Worm (Caenorhabditis elegans) whole organism, L2 larva: ENCODE data around the gene srh-47.

Experiments used
- C34F6.9 ChIP-seq: fragments of 150-350 bp; optimal IDR thresholded peaks from 2 replicates; lab custom pipeline; 2014; ENCODE audit warnings: missing biosample characterization, missing genetic modification characterization
- F13H6.1 ChIP-seq: sonication (generic microtip); optimal IDR thresholded peaks from 2 replicates; lab custom pipeline; 2016; ENCODE audit warnings: missing genetic modification characterization, missing compliant biosample characterization
- Y55F3AM.14 ChIP-seq: fragments of 200-800 bp; sonication (Bioruptor generic); optimal IDR thresholded peaks from 2 replicates; lab custom pipeline; 2018; ENCODE audit warnings: mild to moderate bottlenecking, missing genetic modification characterization, missing compliant biosample characterization
- ZK546.5 ChIP-seq: sonication (generic microtip); optimal IDR thresholded peaks from 2 replicates; lab custom pipeline; 2017; ENCODE audit warnings: missing biosample characterization, missing genetic modification characterization
- alr-1 ChIP-seq: fragments of 150-350 bp; optimal IDR thresholded peaks from 2 replicates; lab custom pipeline; 2014; ENCODE audit warnings: missing biosample characterization, missing genetic modification characterization
- aly-2 ChIP-seq: fragments of 150-350 bp; optimal IDR thresholded peaks from 2 replicates; lab custom pipeline; 2014; ENCODE audit warnings: missing biosample characterization, missing genetic modification characterization
- ama-1 ChIP-seq: fragments of 150-350 bp; optimal IDR thresholded peaks from 2 replicates; lab custom pipeline; 2018; ENCODE audit warnings: inconsistent platforms
- blmp-1 ChIP-seq: sonication (generic microtip); optimal IDR thresholded peaks from 2 replicates; lab custom pipeline; 2017; ENCODE audit warnings: missing genetic modification characterization, mild to moderate bottlenecking, missing compliant biosample characterization, antibody characterized with exemption, moderate library complexity; ENCODE audit not compliant: insufficient read depth
- ceh-82 ChIP-seq: fragments of 150-350 bp; optimal IDR thresholded peaks from 2 replicates; lab custom pipeline; 2014; ENCODE audit warnings: missing biosample characterization, missing genetic modification characterization
- crh-2 ChIP-seq: sonication (generic microtip); optimal IDR thresholded peaks from 2 replicates; lab custom pipeline; 2017; ENCODE audit warnings: missing biosample characterization, missing genetic modification characterization
- egl-27 ChIP-seq: sonication (generic microtip); optimal IDR thresholded peaks from 3 replicates; lab custom pipeline; 2017; ENCODE audit warnings: missing biosample characterization, missing genetic modification reagents, missing genetic modification characterization
- elt-1 ChIP-seq: fragments of 150-350 bp; optimal IDR thresholded peaks from 2 replicates; lab custom pipeline; 2014; ENCODE audit warnings: missing biosample characterization, missing genetic modification characterization
- elt-3 ChIP-seq: sonication (generic microtip); optimal IDR thresholded peaks from 2 replicates; lab custom pipeline; 2017; ENCODE audit warnings: missing biosample characterization, missing genetic modification characterization
- gmeb-1 ChIP-seq: fragments of 150-350 bp; optimal IDR thresholded peaks from 2 replicates; lab custom pipeline; 2014; ENCODE audit warnings: missing biosample characterization, missing genetic modification characterization
- lin-11 ChIP-seq: fragments of 150-350 bp; sonication (generic microtip); optimal IDR thresholded peaks from 2 replicates; lab custom pipeline; 2014; ENCODE audit warnings: missing biosample characterization, missing genetic modification characterization, inconsistent platforms, mixed read lengths
- lin-13 ChIP-seq: fragments of 150-350 bp; optimal IDR thresholded peaks from 2 replicates; lab custom pipeline; 2014; ENCODE audit warnings: missing biosample characterization, missing genetic modification reagents, missing genetic modification characterization
- lin-39 ChIP-seq: fragments of 150-350 bp; optimal IDR thresholded peaks from 2 replicates; lab custom pipeline; 2014; ENCODE audit warnings: missing biosample characterization, missing genetic modification reagents, missing genetic modification characterization
- lsy-2 ChIP-seq, 2 experiments: fragments of 150-350 bp in 1 of 2; sonication (generic microtip) in 1 of 2; optimal IDR thresholded peaks; 2 replicates each; lab custom pipeline; 2014 to 2017; ENCODE audit warnings: missing biosample characterization in 2 of 2, missing genetic modification characterization in 2 of 2
- mab-5 ChIP-seq: fragments of 150-350 bp; optimal IDR thresholded peaks from 2 replicates; lab custom pipeline; 2014; ENCODE audit warnings: missing biosample characterization, missing genetic modification characterization
- mbf-1 ChIP-seq: sonication (generic microtip); optimal IDR thresholded peaks from 2 replicates; lab custom pipeline; 2017; ENCODE audit warnings: missing biosample characterization, missing genetic modification characterization
- mdl-1 ChIP-seq, 2 experiments: fragments of 150-350 bp in 1 of 2; sonication (generic microtip) in 1 of 2; optimal IDR thresholded peaks; 2 replicates each; lab custom pipeline; 2017; ENCODE audit warnings: missing biosample characterization in 2 of 2, missing genetic modification characterization in 2 of 2
- nhr-10 ChIP-seq: sonication (generic microtip); optimal IDR thresholded peaks from 2 replicates; lab custom pipeline; 2017; ENCODE audit warnings: missing biosample characterization, missing genetic modification characterization
- nhr-129 ChIP-seq: fragments of 150-350 bp; optimal IDR thresholded peaks from 2 replicates; lab custom pipeline; 2014; ENCODE audit warnings: missing biosample characterization, missing genetic modification characterization
- nhr-23 ChIP-seq: fragments of 150-350 bp; optimal IDR thresholded peaks from 2 replicates; lab custom pipeline; 2014; ENCODE audit warnings: missing biosample characterization, missing genetic modification reagents, missing genetic modification characterization
- nhr-77 ChIP-seq: fragments of 150-350 bp; optimal IDR thresholded peaks from 2 replicates; lab custom pipeline; 2014; ENCODE audit warnings: missing biosample characterization, missing genetic modification characterization
- peb-1 ChIP-seq: fragments of 150-350 bp; optimal IDR thresholded peaks from 2 replicates; lab custom pipeline; 2014; ENCODE audit warnings: missing biosample characterization, missing genetic modification characterization
- sem-4 ChIP-seq: fragments of 150-350 bp; optimal IDR thresholded peaks from 2 replicates; lab custom pipeline; 2014; ENCODE audit warnings: missing biosample characterization, missing genetic modification reagents, missing genetic modification characterization
- skn-1 ChIP-seq: sonication (generic microtip); optimal IDR thresholded peaks from 2 replicates; lab custom pipeline; 2017; ENCODE audit warnings: missing biosample characterization, missing genetic modification characterization
- sma-3 ChIP-seq: sonication (generic microtip); optimal IDR thresholded peaks from 2 replicates; lab custom pipeline; 2016; ENCODE audit warnings: missing genetic modification reagents, missing genetic modification characterization, missing compliant biosample characterization
- sma-9 ChIP-seq, 2 experiments: fragments of 150-350 bp in 1 of 2; sonication (generic microtip) in 1 of 2; optimal IDR thresholded peaks; 2 replicates each; lab custom pipeline; 2014 to 2016; ENCODE audit warnings: missing genetic modification characterization in 2 of 2, mild to moderate bottlenecking in 1 of 2, missing biosample characterization in 1 of 2, missing compliant biosample characterization in 1 of 2, missing genetic modification reagents in 1 of 2, moderate library complexity in 1 of 2
- zag-1 ChIP-seq: fragments of 150-350 bp; optimal IDR thresholded peaks from 2 replicates; lab custom pipeline; 2014; ENCODE audit warnings: missing biosample characterization, missing genetic modification characterization
- ztf-1 ChIP-seq: fragments of 200-800 bp; sonication (Bioruptor generic); conservative IDR thresholded peaks from 2 replicates; pipeline ENCODE4 v1.3.6; 2022; ENCODE audit warnings: missing genetic modification characterization, missing compliant biosample characterization
- ztf-11 ChIP-seq: sonication (generic microtip); optimal IDR thresholded peaks from 2 replicates; lab custom pipeline; 2017; ENCODE audit warnings: missing biosample characterization, missing genetic modification characterization
- ztf-4 ChIP-seq: fragments of 150-350 bp; optimal IDR thresholded peaks from 2 replicates; lab custom pipeline; 2014; ENCODE audit warnings: missing biosample characterization, missing genetic modification characterization

The srh-47 gene

ce11 chrV:11308346-11308745, 7.9 kb upstream of the srh-47 start, which contains the start of gene snf-11:
TSS of gene snf-11 (minus strand) at chrV:11308446.
- TF ChIP-seq ZK546.5 (tag; lab: Kevin White, UChicago) (no peak), peb-1 (tag; lab: Kevin White, UChicago) (no peak), skn-1 (tag; lab: Kevin White, UChicago) (no peak), elt-3 (no peak), nhr-10 (tag; lab: Kevin White, UChicago) (no peak), ama-1 (lab: Kevin White, UChicago) (no peak), zag-1 (tag; lab: Kevin White, UChicago) (no peak), ztf-4 (tag; lab: Kevin White, UChicago) (no peak)

DNA sequence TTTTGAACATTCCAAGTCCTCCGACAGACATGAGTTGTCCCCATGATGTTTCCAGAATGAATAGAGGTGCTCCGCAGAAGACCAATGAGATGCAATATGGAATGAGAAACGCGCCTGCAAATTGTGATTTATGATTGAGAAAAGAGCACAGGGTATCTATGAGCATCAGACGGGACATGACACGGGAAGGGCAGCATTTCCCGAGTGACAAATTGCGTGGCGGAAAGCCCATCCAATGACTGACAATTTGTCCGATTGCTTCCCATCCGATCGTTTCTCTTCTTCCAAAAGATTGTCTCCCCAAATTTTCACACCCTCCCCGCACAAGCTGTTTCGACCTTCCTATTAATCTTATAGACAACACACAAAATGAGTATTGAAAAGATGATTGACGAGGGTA, 7.3 kb upstream of the srh-47 start:
- peak; percentile 55 for TF ChIP-seq F13H6.1
- peak; percentile 48 for TF ChIP-seq sma-9 (GFP tag; optimal IDR thresholded peaks at IDR 0.05; lab: Kevin White, UChicago)
- TF ChIP-seq sma-9 (tag; optimal IDR thresholded peaks at IDR 0.05; lab: Kevin White, UChicago), result no peak
- no peak for TF ChIP-seq zag-1 (tag; lab: Kevin White, UChicago)
- TF ChIP-seq mab-5 (tag; lab: Kevin White, UChicago), result peak; percentile 65
- TF ChIP-seq C34F6.9 (tag; lab: Kevin White, UChicago), result peak; percentile 1
- no peak for TF ChIP-seq mdl-1 (tag; optimal IDR thresholded peaks at IDR 0.05; lab: Kevin White, UChicago)

DNA sequence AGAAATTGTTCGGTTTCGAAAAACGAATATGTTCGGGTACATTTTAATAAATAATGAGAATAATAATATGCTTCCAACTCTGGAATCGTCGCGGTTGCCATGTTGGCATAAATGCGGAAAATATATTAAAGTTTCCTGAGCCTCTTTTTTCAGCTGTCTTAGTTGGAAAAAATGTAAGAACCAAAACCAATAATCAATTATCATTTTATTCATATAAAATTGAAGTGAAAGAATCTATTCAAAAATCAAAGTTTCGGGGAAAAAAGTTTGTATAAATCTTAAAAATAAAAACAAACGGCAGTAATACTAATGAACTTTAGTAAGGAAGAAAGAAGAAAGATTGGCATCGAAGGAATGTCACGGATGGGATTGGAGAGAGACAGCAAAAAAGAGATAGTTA, 4.4 kb upstream of the srh-47 start, which contains the start of gene srh-45:
TSS of gene srh-45 (minus strand) at position 101 of the 400 bp plus-strand sequence.
- TF ChIP-seq nhr-129 (tag; lab: Kevin White, UChicago) (no peak), lin-11 (no peak), aly-2 (tag; lab: Kevin White, UChicago) (no peak), peb-1 (tag; lab: Kevin White, UChicago) (no peak), nhr-10 (tag; lab: Kevin White, UChicago) (no peak), sem-4 (tag; lab: Kevin White, UChicago) (no peak), gmeb-1 (tag; lab: Kevin White, UChicago) (no peak), elt-1 (tag; lab: Kevin White, UChicago) (no peak)

- TF ChIP-seq elt-3, result no peak
- no peak for TF ChIP-seq nhr-77 (tag; lab: Kevin White, UChicago)
- TF ChIP-seq ztf-11 (tag; lab: Kevin White, UChicago), result no peak
- no peak for TF ChIP-seq mbf-1 (tag; lab: Kevin White, UChicago)
- TF ChIP-seq aly-2 (tag; lab: Kevin White, UChicago), result no peak
- no peak for TF ChIP-seq zag-1 (tag; lab: Kevin White, UChicago)
- no peak for TF ChIP-seq ztf-1 (GFP tag; lab: Robert Waterston, UW)
- no peak for TF ChIP-seq crh-2 (tag; lab: Kevin White, UChicago)
- TF ChIP-seq gmeb-1 (tag; lab: Kevin White, UChicago), result no peak
- TF ChIP-seq sem-4 (tag; lab: Kevin White, UChicago), result no peak
- no peak for TF ChIP-seq alr-1 (tag; lab: Kevin White, UChicago)
- TF ChIP-seq egl-27 (tag; lab: Kevin White, UChicago), result no peak
- no peak for TF ChIP-seq nhr-10 (tag; lab: Kevin White, UChicago)
- no peak for TF ChIP-seq lin-39 (tag; lab: Kevin White, UChicago)
- no peak for TF ChIP-seq lin-13 (GFP tag; lab: Kevin White, UChicago)
- no peak for TF ChIP-seq mab-5 (tag; lab: Kevin White, UChicago)
Measured at ce11 chrV:11304200-11304599, 3.8 kb upstream of the srh-47 start.

- TF ChIP-seq sma-3 (GFP tag; lab: Kevin White, UChicago) (no peak), blmp-1 (tag; lab: Kevin White, UChicago) (peak; percentile 67)
Measured at ce11 chrV:11302698-11303097, 2.3 kb upstream of the srh-47 start, which contains the start of gene srh-46. TSS of gene srh-46 (minus strand) at chrV:11302886.

DNA sequence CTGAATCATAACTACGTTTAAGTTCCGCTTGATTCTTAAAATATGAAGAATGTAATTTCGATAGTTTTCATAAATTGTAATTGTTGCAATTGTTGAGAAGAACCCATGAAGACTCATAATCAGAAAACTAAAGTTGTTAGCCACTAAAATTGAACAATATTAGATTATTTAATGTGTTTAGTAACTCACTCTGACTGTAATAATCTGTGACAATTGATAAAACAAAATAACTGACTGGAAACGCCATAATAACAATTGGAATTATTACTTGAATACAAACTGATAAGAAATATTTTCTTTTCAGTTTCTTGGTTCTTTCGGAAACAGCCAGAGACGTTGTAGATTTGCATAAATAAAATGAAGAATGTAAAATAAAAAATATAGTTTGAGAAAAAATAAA, 1.0 kb downstream of the srh-47 start:
- no peak for TF ChIP-seq nhr-23
- TF ChIP-seq ceh-82, result no peak
- no peak for TF ChIP-seq lsy-2 (tag; optimal IDR thresholded peaks at IDR 0.05; lab: Kevin White, UChicago)
- TF ChIP-seq egl-27 (tag; lab: Kevin White, UChicago), result no peak
- no peak for TF ChIP-seq peb-1 (tag; lab: Kevin White, UChicago)
- TF ChIP-seq gmeb-1 (tag; lab: Kevin White, UChicago), result no peak
- TF ChIP-seq elt-1 (tag; lab: Kevin White, UChicago), result no peak
- no peak for TF ChIP-seq blmp-1 (tag; lab: Kevin White, UChicago)
- no peak for TF ChIP-seq zag-1 (tag; lab: Kevin White, UChicago)
- no peak for TF ChIP-seq Y55F3AM.14 (GFP tag; lab: Kevin White, UChicago)
- TF ChIP-seq mbf-1 (tag; lab: Kevin White, UChicago), result no peak
